Worm (Caenorhabditis elegans): ENCODE results near the gene T05H10.1.

The T05H10.1 gene

DNA sequence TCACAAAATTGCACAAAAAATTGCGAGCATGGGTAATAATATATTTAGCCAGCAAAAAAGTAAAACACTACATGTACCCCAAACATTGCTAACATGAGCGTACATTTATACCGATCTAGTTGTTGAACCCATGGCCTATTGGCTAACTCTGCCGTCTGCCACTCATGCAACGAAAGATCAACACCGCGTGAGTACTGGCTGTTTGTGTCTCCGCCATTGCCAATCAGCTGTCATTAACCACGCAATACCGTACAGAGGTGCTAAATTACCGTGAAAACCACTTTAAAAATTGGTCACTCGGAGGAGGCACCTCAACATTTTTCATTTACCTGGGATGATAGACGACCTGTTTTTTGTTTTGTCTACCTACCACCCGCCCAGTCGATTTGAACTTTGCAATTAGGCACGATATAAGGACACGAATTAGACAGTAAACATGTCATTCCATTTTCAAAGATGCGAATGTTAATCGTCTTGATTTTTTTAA, 33.0 kb downstream of the T05H10.1 start, which contains the start of gene K02C4.2 (continued):
- TF ChIP-seq dmd-9 (GFP tag; IDR thresholded peaks at IDR 0.05) (no peak), tag-97 (GFP tag; IDR thresholded peaks at IDR 0.05) (no peak), T20F7.1 (GFP tag; optimal IDR thresholded peaks at IDR 0.05) (peak; percentile 67), snpc-4 (tag; optimal IDR thresholded peaks at IDR 0.05) (peak; percentile 12), dve-1 (tag; optimal IDR thresholded peaks at IDR 0.05; ENCODE audit: insufficient read depth) (peak; percentile 73), fos-1 (tag; optimal IDR thresholded peaks at IDR 0.05) (no peak), skn-1 (tag; optimal IDR thresholded peaks at IDR 0.05) (no peak), pha-4 (GFP tag; IDR thresholded peaks at IDR 0.05) (peak; percentile 85), pha-4 (tag; optimal IDR thresholded peaks at IDR 0.05) (no peak), nhr-11 (tag; optimal IDR thresholded peaks at IDR 0.05) (no peak), php-3 (GFP tag; IDR thresholded peaks at IDR 0.05) (peak; percentile 78), D1046.2 (GFP tag; IDR thresholded peaks at IDR 0.05) (peak; percentile 88), ceh-20 (GFP tag; IDR thresholded peaks at IDR 0.05) (peak; percentile 79), ceh-62 (tag; optimal IDR thresholded peaks at IDR 0.05) (no peak), gei-8 (GFP tag; optimal IDR thresholded peaks at IDR 0.05) (peak; percentile 82), daf-8 (GFP tag; IDR thresholded peaks at IDR 0.05) (no peak), hif-1 (tag; optimal IDR thresholded peaks at IDR 0.05) (peak in 1 of 2 experiments; percentile 39)

DNA sequence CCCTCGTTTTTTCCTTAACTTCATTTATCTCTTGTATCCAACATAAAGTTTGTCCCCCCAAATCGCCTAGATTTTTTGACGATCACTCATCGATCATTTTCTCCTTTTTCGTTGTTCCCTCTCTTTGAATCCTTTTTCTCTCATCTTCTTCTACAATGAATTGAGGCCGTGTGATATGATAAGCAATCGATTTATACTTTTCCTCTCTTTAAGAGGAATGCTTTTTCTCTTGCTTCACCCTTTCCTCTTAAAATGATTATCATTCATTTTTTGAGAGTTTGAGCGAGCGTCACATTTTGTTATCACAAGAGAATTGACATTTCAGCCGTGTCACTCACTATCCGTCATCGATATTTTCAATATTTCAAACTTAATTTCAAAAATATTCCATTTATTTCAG, 35.7 kb downstream of the T05H10.1 start, which contains the start of gene K02C4.5:
Gene K02C4.5, plus strand, starts transcription at position 395 of the 400 bp plus-strand sequence.
- TF ChIP-seq arid-1 (GFP tag; conservative IDR thresholded peaks at IDR 0.05) (no peak), nhr-6 (tag; optimal IDR thresholded peaks at IDR 0.05) (peak; percentile 61), unc-62 (GFP tag; optimal IDR thresholded peaks at IDR 0.05 in 1 of 2) (no peak), unc-62 (tag; optimal IDR thresholded peaks at IDR 0.05) (no peak), lin-1 (GFP tag; IDR thresholded peaks at IDR 0.05) (0 out of 2 replicates have a peak, but pooled peaks have one; percentile 34), dmd-6 (GFP tag; IDR thresholded peaks at IDR 0.05) (peak; percentile 59), mdt-29 (GFP tag; IDR thresholded peaks at IDR 0.05) (no peak), hlh-30 (tag; optimal IDR thresholded peaks at IDR 0.05; ENCODE audit: insufficient read depth) (peak; percentile 61), F10B5.3 (tag; optimal IDR thresholded peaks at IDR 0.05) (no peak), nhr-111 (GFP tag; optimal IDR thresholded peaks at IDR 0.05) (no peak), ceh-62 (tag; optimal IDR thresholded peaks at IDR 0.05) (no peak), daf-16 (GFP tag; optimal IDR thresholded peaks at IDR 0.05) (no peak), daf-16 (tag; optimal IDR thresholded peaks at IDR 0.05) (peak; percentile 80), tra-1 (GFP tag; IDR thresholded peaks at IDR 0.05) (peak; percentile 70), tag-97 (GFP tag; IDR thresholded peaks at IDR 0.05) (no peak), Y5F2A.4 (GFP tag; optimal IDR thresholded peaks at IDR 0.05) (no peak), hmg-1.1 (GFP tag; IDR thresholded peaks at IDR 0.05) (no peak), daf-12 (tag; optimal IDR thresholded peaks at IDR 0.05) (no peak), mdl-1 (tag; optimal IDR thresholded peaks at IDR 0.05) (no peak), vab-7 (GFP tag; IDR thresholded peaks at IDR 0.05) (no peak), dve-1 (tag; optimal IDR thresholded peaks at IDR 0.05; ENCODE audit: insufficient read depth) (peak; percentile 60), zip-11 (GFP tag; IDR thresholded peaks at IDR 0.05) (no peak), aha-1 (tag) (peak; percentile 35), F44E2.7 (GFP tag; IDR thresholded peaks at IDR 0.05) (no peak), nhr-77 (tag; optimal IDR thresholded peaks at IDR 0.05) (no peak), fkh-10 (GFP tag; optimal IDR thresholded peaks at IDR 0.05) (no peak), lsy-2 (tag; optimal IDR thresholded peaks at IDR 0.05) (peak in 1 of 2 experiments; percentile 26), mep-1 (tag; optimal IDR thresholded peaks at IDR 0.05) (peak; percentile 25), fos-1 (tag; optimal IDR thresholded peaks at IDR 0.05) (no peak), ces-1 (GFP tag; optimal IDR thresholded peaks at IDR 0.05) (no peak), pqm-1 (tag; optimal IDR thresholded peaks at IDR 0.05) (peak; percentile 98), mxl-2 (GFP tag; conservative IDR thresholded peaks at IDR 0.05) (no peak), Y75B8A.6 (GFP tag; IDR thresholded peaks at IDR 0.05) (no peak), sdz-12 (GFP tag; optimal IDR thresholded peaks at IDR 0.05) (no peak), ztf-7 (tag; optimal IDR thresholded peaks at IDR 0.05) (peak; percentile 7), php-3 (GFP tag; IDR thresholded peaks at IDR 0.05) (0 out of 2 replicates have a peak, but pooled peaks have one; percentile 49), hlh-11 (tag; optimal IDR thresholded peaks at IDR 0.05) (peak; percentile 79), nhr-28 (tag; optimal IDR thresholded peaks at IDR 0.05) (peak; percentile 65), nhr-42 (GFP tag; IDR thresholded peaks at IDR 0.05) (no peak)
